Fruit fly (Drosophila melanogaster) whole organism, embryonic: Measurements from ENCODE around the gene CG3702.

Source experiments
- Aef1 ChIP-seq: fragments of 200-800 bp; sonication (Bioruptor generic); IDR thresholded peaks from 3 replicates; pipeline ENCODE4 v1.3.6; 2022; ENCODE audit warnings: missing biosample characterization, missing genetic modification characterization
- CG10274 ChIP-seq: fragments of 200-800 bp; sonication (Bioruptor generic); optimal IDR thresholded peaks from 3 replicates; lab custom pipeline; 2017; ENCODE audit warnings: missing biosample characterization, mild to moderate bottlenecking, missing genetic modification characterization
- CG10959 ChIP-seq: fragments of 200-800 bp; sonication (Bioruptor generic); IDR thresholded peaks from 2 replicates; pipeline ENCODE4 v1.3.6; 2022; ENCODE audit warnings: missing biosample characterization, missing genetic modification characterization
- CG11398 ChIP-seq: fragments of 200-800 bp; sonication (Bioruptor generic); optimal IDR thresholded peaks from 2 replicates; lab custom pipeline; 2016; ENCODE audit warnings: missing biosample characterization, missing genetic modification characterization
- CG11696 ChIP-seq: fragments of 200-800 bp; sonication (Bioruptor generic); IDR thresholded peaks from 2 replicates; pipeline ENCODE4 v1.3.6; 2022; ENCODE audit warnings: missing biosample characterization, missing genetic modification characterization
- CG1603 ChIP-seq: fragments of 200-800 bp; sonication (Bioruptor generic); optimal IDR thresholded peaks from 2 replicates; lab custom pipeline; 2019; ENCODE audit warnings: missing biosample characterization, mild to moderate bottlenecking, missing genetic modification characterization, moderate library complexity
- CG16863 ChIP-seq: fragments of 200-800 bp; sonication (Bioruptor generic); optimal IDR thresholded peaks from 3 replicates; lab custom pipeline; 2016; ENCODE audit warnings: missing biosample characterization, missing genetic modification characterization
- CG18011 ChIP-seq: fragments of 200-800 bp; sonication (Bioruptor generic); optimal IDR thresholded peaks from 2 replicates; lab custom pipeline; 2017; ENCODE audit warnings: missing biosample characterization, missing genetic modification characterization, mild to moderate bottlenecking, moderate library complexity, missing genotype
- CG2116 ChIP-seq: fragments of 200-800 bp; sonication (Bioruptor generic); optimal IDR thresholded peaks from 3 replicates; lab custom pipeline; 2018; ENCODE audit warnings: missing biosample characterization, mild to moderate bottlenecking, missing genetic modification characterization
- CG3281 ChIP-seq: fragments of 200-800 bp; sonication (Bioruptor generic); optimal IDR thresholded peaks from 3 replicates; lab custom pipeline; 2017; ENCODE audit warnings: missing biosample characterization, mild to moderate bottlenecking, missing genetic modification characterization
- CG3726 ChIP-seq: fragments of 200-800 bp; sonication (Bioruptor generic); IDR thresholded peaks from 3 replicates; pipeline ENCODE4, ENCODE4 v1.3.6; 2022; ENCODE audit warnings: missing biosample characterization, missing genetic modification characterization
- CG6683 ChIP-seq: fragments of 200-800 bp; sonication (Bioruptor generic); optimal IDR thresholded peaks from 2 replicates; lab custom pipeline; 2017; ENCODE audit warnings: missing biosample characterization, mild to moderate bottlenecking, missing genetic modification characterization, missing genetic modification reagents
- CG7556 ChIP-seq: fragments of 200-800 bp; sonication (Bioruptor generic); optimal IDR thresholded peaks from 2 replicates; lab custom pipeline; 2017; ENCODE audit warnings: missing biosample characterization, mild to moderate bottlenecking, missing genetic modification characterization
- CG7839 ChIP-seq: fragments of 200-800 bp; sonication (Bioruptor generic); optimal IDR thresholded peaks from 3 replicates; lab custom pipeline; 2018; ENCODE audit warnings: missing biosample characterization, mild to moderate bottlenecking, missing genetic modification characterization, moderate library complexity
- CG8089 ChIP-seq: fragments of 200-800 bp; sonication (Bioruptor generic); optimal IDR thresholded peaks from 3 replicates; lab custom pipeline; 2016; ENCODE audit warnings: missing biosample characterization, missing genetic modification characterization
- CG8924 ChIP-seq: fragments of 200-800 bp; optimal IDR thresholded peaks from 3 replicates; lab custom pipeline; 2019; ENCODE audit warnings: missing biosample characterization, mild to moderate bottlenecking, missing genetic modification characterization, moderate library complexity
- CTCF ChIP-seq: fragments of 200-800 bp; sonication (Bioruptor generic); optimal IDR thresholded peaks from 2 replicates; lab custom pipeline; 2017; ENCODE audit warnings: missing biosample characterization, mild to moderate bottlenecking, missing genetic modification characterization, moderate library complexity
- Dbx ChIP-seq: fragments of 200-800 bp; sonication (Bioruptor generic); IDR thresholded peaks from 3 replicates; pipeline ENCODE4 v1.3.6; 2022; ENCODE audit warnings: missing biosample characterization, missing genetic modification characterization
- Ets97D ChIP-seq: fragments of 200-800 bp; sonication (Bioruptor generic); optimal IDR thresholded peaks from 3 replicates; lab custom pipeline; 2016; ENCODE audit warnings: missing biosample characterization, missing genetic modification characterization
- Fer1 ChIP-seq: fragments of 200-800 bp; sonication (Bioruptor generic); optimal IDR thresholded peaks from 2 replicates; lab custom pipeline; 2017; ENCODE audit warnings: missing biosample characterization, mild to moderate bottlenecking, missing genetic modification characterization
- Fer3 ChIP-seq: fragments of 200-800 bp; sonication (Bioruptor generic); optimal IDR thresholded peaks from 2 replicates; lab custom pipeline; 2018; ENCODE audit warnings: missing biosample characterization, mild to moderate bottlenecking, missing genetic modification characterization, moderate library complexity
- GATAe ChIP-seq: fragments of 200-800 bp; sonication (Bioruptor generic); conservative IDR thresholded peaks from 2 replicates; pipeline ENCODE4 v1.3.6; 2022; ENCODE audit warnings: missing biosample characterization, missing genetic modification characterization
- Hey ChIP-seq: fragments of 200-800 bp; sonication (Bioruptor generic); optimal IDR thresholded peaks from 3 replicates; lab custom pipeline; 2018; ENCODE audit warnings: missing biosample characterization, mild to moderate bottlenecking, missing genetic modification characterization
- HmgD ChIP-seq: fragments of 200-800 bp; sonication (Bioruptor generic); optimal IDR thresholded peaks from 3 replicates; lab custom pipeline; 2016; ENCODE audit warnings: missing biosample characterization, missing genetic modification characterization
- Hsf ChIP-seq: fragments of 200-800 bp; sonication (Bioruptor generic); optimal IDR thresholded peaks from 3 replicates; lab custom pipeline; 2016; ENCODE audit warnings: missing biosample characterization, missing genetic modification characterization
- Lpt ChIP-seq: fragments of >200 bp; optimal IDR thresholded peaks from 2 replicates; lab custom pipeline; 2018; ENCODE audit warnings: missing biosample characterization, missing genetic modification characterization
- Meics ChIP-seq: fragments of 200-800 bp; sonication (Bioruptor generic); optimal IDR thresholded peaks from 2 replicates; lab custom pipeline; 2017; ENCODE audit warnings: missing biosample characterization, mild to moderate bottlenecking, missing genetic modification characterization
- Nf-YA ChIP-seq: fragments of 200-800 bp; sonication (Bioruptor generic); IDR thresholded peaks from 2 replicates; pipeline ENCODE4 v1.3.6; 2022; ENCODE audit warnings: missing biosample characterization, missing genetic modification characterization
- Rfx ChIP-seq: fragments of 200-800 bp; sonication (Bioruptor generic); IDR thresholded peaks from 2 replicates; pipeline ENCODE4 v1.3.6; 2022; ENCODE audit warnings: missing biosample characterization, missing genetic modification characterization
- Rx ChIP-seq: fragments of 200-800 bp; sonication (Bioruptor generic); IDR thresholded peaks from 2 replicates; pipeline ENCODE4 v1.3.6; 2022; ENCODE audit warnings: missing biosample characterization, missing genetic modification characterization
- Stat92E ChIP-seq, 3 experiments: fragments of >200 bp in 2 of 3; fragments of 200-800 bp in 1 of 3; sonication (Bioruptor generic) in 1 of 3; optimal IDR thresholded peaks; 2 replicates each; lab custom pipeline; 2017 to 2019; ENCODE audit warnings: missing biosample characterization in 3 of 3, missing genetic modification characterization in 3 of 3, mild to moderate bottlenecking in 1 of 3, moderate library complexity in 1 of 3
- Usf ChIP-seq: fragments of 200-800 bp; sonication (Bioruptor generic); optimal IDR thresholded peaks from 2 replicates; lab custom pipeline; 2017; ENCODE audit warnings: missing genotype, missing biosample characterization, missing genetic modification characterization
- Xrp1 ChIP-seq: fragments of 200-800 bp; sonication (Bioruptor generic); IDR thresholded peaks from 2 replicates; pipeline ENCODE4 v1.3.6; 2022; ENCODE audit warnings: missing biosample characterization, missing genetic modification characterization
- ac ChIP-seq: fragments of 200-800 bp; sonication (Bioruptor generic); optimal IDR thresholded peaks from 3 replicates; lab custom pipeline; 2017; ENCODE audit warnings: missing biosample characterization, mild to moderate bottlenecking, missing genetic modification characterization
- ap ChIP-seq: fragments of 200-800 bp; sonication (Bioruptor generic); IDR thresholded peaks from 2 replicates; pipeline ENCODE4 v1.3.6; 2022; ENCODE audit warnings: missing biosample characterization, missing genetic modification characterization
- bbx ChIP-seq: fragments of 200-800 bp; sonication (Bioruptor generic); IDR thresholded peaks from 2 replicates; pipeline ENCODE4 v1.3.6; 2022; ENCODE audit warnings: missing biosample characterization, missing genetic modification characterization; ENCODE audit not compliant: partially characterized antibody
- bsh ChIP-seq, 2 experiments: fragments of 200-800 bp; sonication (Bioruptor generic); optimal IDR thresholded peaks; 2 replicates each; lab custom pipeline; 2017 to 2018; ENCODE audit warnings: mild to moderate bottlenecking in 2 of 2, missing biosample characterization in 2 of 2, missing genetic modification characterization in 2 of 2, moderate library complexity in 1 of 2
- crc ChIP-seq: fragments of 200-800 bp; sonication (Bioruptor generic); optimal IDR thresholded peaks from 2 replicates; lab custom pipeline; 2016; ENCODE audit warnings: missing biosample characterization, missing genetic modification characterization
- dan ChIP-seq: fragments of 200-800 bp; sonication (Bioruptor generic); IDR thresholded peaks from 2 replicates; pipeline ENCODE4 v1.3.6; 2022; ENCODE audit warnings: missing biosample characterization, missing genetic modification characterization
- dati ChIP-seq: fragments of 200-800 bp; sonication (Bioruptor generic); IDR thresholded peaks from 2 replicates; pipeline ENCODE4 v1.3.6; 2022; ENCODE audit warnings: missing biosample characterization, missing genetic modification characterization
- fd64A ChIP-seq: fragments of 200-800 bp; sonication (Bioruptor generic); optimal IDR thresholded peaks from 3 replicates; lab custom pipeline; 2018; ENCODE audit warnings: missing biosample characterization, mild to moderate bottlenecking, missing genetic modification characterization
- fd96Cb ChIP-seq: fragments of 200-800 bp; sonication (Bioruptor generic); optimal IDR thresholded peaks from 2 replicates; lab custom pipeline; 2018; ENCODE audit warnings: missing biosample characterization, mild to moderate bottlenecking, missing genetic modification characterization, moderate library complexity
- gce ChIP-seq: fragments of 200-800 bp; sonication (Bioruptor generic); IDR thresholded peaks from 3 replicates; pipeline ENCODE4 v1.3.6; 2022; ENCODE audit warnings: missing biosample characterization, missing genetic modification characterization
- gcm ChIP-seq: fragments of 200-800 bp; sonication (Bioruptor generic); optimal IDR thresholded peaks from 2 replicates; lab custom pipeline; 2019; ENCODE audit warnings: missing biosample characterization, mild to moderate bottlenecking, missing genetic modification characterization, moderate library complexity
- her ChIP-seq: fragments of 200-800 bp; sonication (Bioruptor generic); optimal IDR thresholded peaks from 2 replicates; lab custom pipeline; 2016; ENCODE audit warnings: missing biosample characterization, missing genetic modification characterization
- lab ChIP-seq: fragments of 200-800 bp; sonication (Bioruptor generic); optimal IDR thresholded peaks from 3 replicates; lab custom pipeline; 2017; ENCODE audit warnings: missing biosample characterization, missing genetic modification characterization, mild to moderate bottlenecking, moderate library complexity, missing genetic modification reagents
- maf-S ChIP-seq: fragments of 200-800 bp; sonication (Bioruptor generic); optimal IDR thresholded peaks from 2 replicates; lab custom pipeline; 2016; ENCODE audit warnings: missing biosample characterization, missing genetic modification characterization
- mirr ChIP-seq: fragments of 200-800 bp; sonication (Bioruptor generic); optimal IDR thresholded peaks from 3 replicates; lab custom pipeline; 2018; ENCODE audit warnings: missing biosample characterization, mild to moderate bottlenecking, missing genetic modification characterization
- onecut ChIP-seq: fragments of 200-800 bp; sonication (Bioruptor generic); IDR thresholded peaks from 2 replicates; pipeline ENCODE4 v1.3.6; 2022; ENCODE audit warnings: missing biosample characterization, missing genetic modification characterization
- pum ChIP-seq: fragments of 200-800 bp; sonication (Bioruptor generic); optimal IDR thresholded peaks from 2 replicates; lab custom pipeline; 2016; ENCODE audit warnings: missing biosample characterization, missing genetic modification characterization
- scrt ChIP-seq: fragments of 200-800 bp; sonication (Bioruptor generic); optimal IDR thresholded peaks from 2 replicates; lab custom pipeline; 2018; ENCODE audit warnings: missing biosample characterization, mild to moderate bottlenecking, missing genetic modification characterization, moderate library complexity
- sisA ChIP-seq: fragments of 200-800 bp; sonication (Bioruptor generic); IDR thresholded peaks from 2 replicates; pipeline ENCODE4 v1.3.6; 2022; ENCODE audit warnings: missing biosample characterization, missing genetic modification characterization
- tup ChIP-seq: fragments of 200-800 bp; sonication (Bioruptor generic); optimal IDR thresholded peaks from 2 replicates; lab custom pipeline; 2016; ENCODE audit warnings: missing biosample characterization, mild to moderate bottlenecking, missing genetic modification characterization, moderate library complexity

Gene CG3702

dm6 chr2L:4230562-4230961 is 3.7 kb upstream of the CG3702 start:
- TF ChIP-seq maf-S (GFP tag; lab: Kevin White, UChicago) (no peak), CG1603 (tag; lab: Kevin White, UChicago) (no peak), CG8089 (GFP tag; lab: Kevin White, UChicago) (no peak), GATAe (GFP tag; lab: Robert Waterston, UW) (no peak), CG16863 (GFP tag; lab: Kevin White, UChicago) (no peak), Dbx (GFP tag; lab: Robert Waterston, UW) (no peak), CG7839 (tag; lab: Kevin White, UChicago) (peak; percentile 7), Rfx (no peak), sisA (GFP tag; lab: Robert Waterston, UW) (no peak), CG6683 (GFP tag; lab: Kevin White, UChicago) (no peak), CG11398 (no peak), scrt (GFP tag; lab: Kevin White, UChicago) (no peak), ap (GFP tag; lab: Robert Waterston, UW) (no peak), CG3726 (GFP tag; lab: Robert Waterston, UW) (no peak), Stat92E (GFP tag; optimal IDR thresholded peaks at IDR 0.05; lab: Kevin White, UChicago) (no peak), Nf-YA (GFP tag; lab: Robert Waterston, UW) (no peak), dati (no peak), Meics (GFP tag; lab: Kevin White, UChicago) (peak; percentile 21), CG7556 (GFP tag; lab: Kevin White, UChicago) (peak; percentile 6), Fer1 (GFP tag; lab: Kevin White, UChicago) (peak; percentile 16), Fer3 (peak; percentile 24), CG2116 (GFP tag; lab: Kevin White, UChicago) (no peak), ac (GFP tag; lab: Kevin White, UChicago) (no peak), mirr (GFP tag; lab: Kevin White, UChicago) (no peak), Lpt (GFP tag; lab: Kevin White, UChicago) (no peak), HmgD (GFP tag; lab: Kevin White, UChicago) (no peak), Aef1 (no peak), gce (GFP tag; lab: Robert Waterston, UW) (no peak), Hey (no peak), pum (GFP tag; lab: Kevin White, UChicago) (no peak), CG8924 (tag; lab: Kevin White, UChicago) (no peak), her (GFP tag; lab: Kevin White, UChicago) (no peak), onecut (no peak), bsh (GFP tag; optimal IDR thresholded peaks at IDR 0.05; lab: Kevin White, UChicago) (no peak), tup (no peak), CG3281 (no peak), CG18011 (GFP tag; lab: Kevin White, UChicago) (no peak), fd64A (GFP tag; lab: Kevin White, UChicago) (no peak), lab (GFP tag; lab: Kevin White, UChicago) (peak; percentile 29), crc (GFP tag; lab: Kevin White, UChicago) (no peak), gcm (GFP tag; lab: Kevin White, UChicago) (no peak), Ets97D (GFP tag; lab: Kevin White, UChicago) (no peak), CG10959 (GFP tag; lab: Robert Waterston, UW) (no peak), Rx (GFP tag; lab: Robert Waterston, UW) (no peak), Hsf (GFP tag; lab: Kevin White, UChicago) (no peak), bbx (no peak), fd96Cb (tag; lab: Kevin White, UChicago) (no peak), CG10274 (no peak), dan (GFP tag; lab: Robert Waterston, UW) (no peak), CTCF (GFP tag; lab: Kevin White, UChicago) (no peak), Usf (GFP tag; lab: Kevin White, UChicago) (no peak), Xrp1 (GFP tag; lab: Robert Waterston, UW) (no peak), CG11696 (no peak)
